Worm (Caenorhabditis elegans) whole organism, L3 larva: ENCODE measurements around the gene F58D12.1.

ENCODE experiments used
- fos-1 ChIP-seq: fragments of 150-350 bp; optimal IDR thresholded peaks from 2 replicates; lab custom pipeline; 2014; ENCODE audit warnings: missing biosample characterization, missing genetic modification characterization
- nhr-11 ChIP-seq: fragments of 150-350 bp; optimal IDR thresholded peaks from 2 replicates; lab custom pipeline; 2014; ENCODE audit warnings: missing biosample characterization, missing genetic modification characterization
- nhr-12 ChIP-seq: fragments of 150-350 bp; optimal IDR thresholded peaks from 2 replicates; lab custom pipeline; 2014; ENCODE audit warnings: missing biosample characterization, missing genetic modification characterization
- nhr-23 ChIP-seq: fragments of 150-350 bp; optimal IDR thresholded peaks from 2 replicates; lab custom pipeline; 2014; ENCODE audit warnings: missing biosample characterization, missing genetic modification reagents, missing genetic modification characterization
- nhr-25 ChIP-seq: sonication (generic microtip); optimal IDR thresholded peaks from 2 replicates; lab custom pipeline; 2017; ENCODE audit warnings: missing biosample characterization, missing genetic modification characterization
- nhr-28 ChIP-seq: fragments of 150-350 bp; optimal IDR thresholded peaks from 2 replicates; lab custom pipeline; 2014; ENCODE audit warnings: missing biosample characterization, missing genetic modification characterization
- pha-4 ChIP-seq: fragments of 150-350 bp; optimal IDR thresholded peaks from 2 replicates; lab custom pipeline; 2014; ENCODE audit warnings: missing biosample characterization, missing genetic modification reagents, missing genetic modification characterization
- sea-2 ChIP-seq: fragments of 150-350 bp; sonication (generic microtip); optimal IDR thresholded peaks from 4 replicates; lab custom pipeline; 2014; ENCODE audit warnings: missing biosample characterization, missing genetic modification reagents, missing genetic modification characterization
- tbx-2 ChIP-seq: sonication (generic microtip); optimal IDR thresholded peaks from 2 replicates; lab custom pipeline; 2016; ENCODE audit warnings: mild to moderate bottlenecking, missing genetic modification characterization, missing compliant biosample characterization
- unc-62 ChIP-seq: fragments of 150-350 bp; sonication (generic microtip); optimal IDR thresholded peaks from 4 replicates; lab custom pipeline; 2014; ENCODE audit warnings: missing biosample characterization, missing genetic modification reagents, missing genetic modification characterization

- TF ChIP-seq nhr-23 (tag; lab: Kevin White, UChicago) (no peak), fos-1 (tag; lab: Kevin White, UChicago) (no peak), nhr-25 (tag; lab: Kevin White, UChicago) (no peak), nhr-11 (tag; lab: Kevin White, UChicago) (no peak), nhr-12 (no peak), tbx-2 (tag; lab: Kevin White, UChicago) (no peak), unc-62 (GFP tag; lab: Kevin White, UChicago) (no peak), nhr-28 (tag; lab: Kevin White, UChicago) (no peak), pha-4 (tag; lab: Kevin White, UChicago) (no peak), sea-2 (GFP tag; lab: Kevin White, UChicago) (no peak)
Observed at ce11 chrV:14013638-14014037, 35.7 kb upstream of the F58D12.1 start.
